Worm (Caenorhabditis elegans) whole organism, early embryonic: ENCODE data around the gene C17H12.12.

Experiments
- B0310.2 ChIP-seq: sonication (generic microtip); optimal IDR thresholded peaks from 2 replicates; lab custom pipeline; 2016; ENCODE audit warnings: mild to moderate bottlenecking, missing genetic modification characterization, missing compliant biosample characterization
- F13C5.2 ChIP-seq: sonication (generic microtip); optimal IDR thresholded peaks from 2 replicates; lab custom pipeline; 2017; ENCODE audit warnings: mild to moderate bottlenecking, missing genetic modification characterization, inconsistent platforms, missing compliant biosample characterization
- aly-1 ChIP-seq: sonication (generic microtip); optimal IDR thresholded peaks from 2 replicates; lab custom pipeline; 2016; ENCODE audit warnings: missing genetic modification characterization, missing compliant biosample characterization
- ama-1 ChIP-seq: fragments of 150-350 bp; optimal IDR thresholded peaks from 2 replicates; lab custom pipeline; 2014
- ceh-13 ChIP-seq: fragments of 200-800 bp; sonication (Bioruptor generic); optimal IDR thresholded peaks from 2 replicates; lab custom pipeline; 2018; ENCODE audit warnings: mild to moderate bottlenecking, missing genetic modification characterization, missing compliant biosample characterization
- ceh-36 ChIP-seq: sonication (generic microtip); optimal IDR thresholded peaks from 2 replicates; lab custom pipeline; 2016; ENCODE audit warnings: missing genetic modification characterization, inconsistent platforms, missing compliant biosample characterization
- ets-7 ChIP-seq: sonication (generic microtip); optimal IDR thresholded peaks from 2 replicates; lab custom pipeline; 2016; ENCODE audit warnings: missing genotype, missing genetic modification characterization, missing compliant biosample characterization
- flt-1 ChIP-seq: fragments of 200-800 bp; sonication (Bioruptor generic); IDR thresholded peaks from 2 replicates; pipeline ENCODE4 v1.3.6; 2022; ENCODE audit warnings: missing genetic modification characterization, missing compliant biosample characterization
- hmbx-1 ChIP-seq: sonication (generic microtip); optimal IDR thresholded peaks from 2 replicates; lab custom pipeline; 2016; ENCODE audit warnings: mild to moderate bottlenecking, missing genetic modification characterization, missing compliant biosample characterization
- hmg-4 ChIP-seq: fragments of 200-800 bp; sonication (Bioruptor generic); optimal IDR thresholded peaks from 2 replicates; lab custom pipeline; 2018; ENCODE audit warnings: mild to moderate bottlenecking, missing genetic modification characterization, missing compliant biosample characterization
- hnd-1 ChIP-seq: sonication (generic microtip); optimal IDR thresholded peaks from 2 replicates; lab custom pipeline; 2016; ENCODE audit warnings: missing genetic modification characterization, missing compliant biosample characterization
- pes-1 ChIP-seq: fragments of 200-800 bp; sonication (Bioruptor generic); IDR thresholded peaks from 2 replicates; pipeline ENCODE4 v1.3.6; 2022; ENCODE audit warnings: missing genetic modification reagents, missing genetic modification characterization, missing compliant biosample characterization
- scrt-1 ChIP-seq: fragments of 200-800 bp; sonication (Bioruptor generic); IDR thresholded peaks from 2 replicates; pipeline ENCODE4 v1.3.6; 2022; ENCODE audit warnings: missing genetic modification characterization, missing compliant biosample characterization
- sea-1 ChIP-seq: fragments of 200-800 bp; sonication (Bioruptor generic); conservative IDR thresholded peaks from 2 replicates; pipeline ENCODE4 v1.3.6; 2022; ENCODE audit warnings: missing genetic modification characterization, missing compliant biosample characterization
- tbx-11 ChIP-seq: fragments of 200-800 bp; sonication (Bioruptor generic); IDR thresholded peaks from 2 replicates; pipeline ENCODE4 v1.3.6; 2022; ENCODE audit warnings: missing genetic modification characterization, missing compliant biosample characterization
- tbx-37 ChIP-seq: fragments of 200-800 bp; sonication (Bioruptor generic); conservative IDR thresholded peaks from 2 replicates; pipeline ENCODE4 v1.3.6; 2022; ENCODE audit warnings: missing genetic modification reagents, missing genetic modification characterization, missing compliant biosample characterization
- tra-4 ChIP-seq: sonication (generic microtip); optimal IDR thresholded peaks from 2 replicates; lab custom pipeline; 2017; ENCODE audit warnings: missing genetic modification characterization, missing compliant biosample characterization

The C17H12.12 gene

ce11 chrIV:6803294-6803693 is 7.6 kb downstream of the C17H12.12 start:
- no peak for TF ChIP-seq pes-1 (GFP tag; lab: Robert Waterston, UW)
- TF ChIP-seq hmbx-1 = no peak
- no peak for TF ChIP-seq hmg-4
- no peak for TF ChIP-seq tra-4
- no peak for TF ChIP-seq flt-1 (GFP tag; lab: Robert Waterston, UW)
- no peak for TF ChIP-seq sea-1 (GFP tag; lab: Robert Waterston, UW)
- TF ChIP-seq ceh-36 = no peak
- no peak for TF ChIP-seq tbx-11 (GFP tag; lab: Robert Waterston, UW)
- no peak for TF ChIP-seq ceh-13 (GFP tag; lab: Kevin White, UChicago)
- TF ChIP-seq F13C5.2 (tag; lab: Kevin White, UChicago) = no peak
- TF ChIP-seq scrt-1 (GFP tag; lab: Robert Waterston, UW) = no peak
- TF ChIP-seq tbx-37 = no peak
- TF ChIP-seq aly-1 = no peak
- no peak for TF ChIP-seq hnd-1 (tag; lab: Kevin White, UChicago)

- no peak for TF ChIP-seq hmbx-1
- no peak for TF ChIP-seq tra-4
- TF ChIP-seq tbx-11 (GFP tag; lab: Robert Waterston, UW) = no peak
- TF ChIP-seq hnd-1 (tag; lab: Kevin White, UChicago) = no peak
Observed at ce11 chrIV:6803805-6804344, 8.2 kb downstream of the C17H12.12 start.

DNA sequence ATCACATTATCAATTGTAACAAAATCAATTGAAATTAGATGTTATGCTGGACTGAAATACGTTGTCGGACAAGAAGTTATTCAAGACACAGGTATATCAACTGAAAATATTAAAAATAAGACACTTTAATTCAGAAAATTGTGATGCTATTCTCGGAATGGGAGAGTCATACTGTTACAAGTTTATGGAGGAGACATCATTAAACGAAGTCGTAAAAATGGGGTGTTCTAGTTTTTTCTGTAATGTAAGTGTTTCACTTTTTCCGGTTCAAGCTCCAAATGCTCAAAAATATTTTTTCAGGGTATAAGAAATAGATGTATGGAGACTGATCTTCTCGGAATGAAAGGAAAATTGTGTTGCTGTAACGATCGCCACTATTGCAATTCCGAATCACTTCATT is 9.1 kb downstream of the C17H12.12 start, which contains the start of gene C17H12.37:
Gene C17H12.37, plus strand, starts transcription at position 301 of the 400 bp plus-strand sequence.
- no peak for TF ChIP-seq ama-1 (lab: Kevin White, UChicago)
- TF ChIP-seq B0310.2 (tag; lab: Kevin White, UChicago) = no peak
- TF ChIP-seq tra-4 = no peak
- no peak for TF ChIP-seq ets-7 (tag; lab: Kevin White, UChicago)
- TF ChIP-seq flt-1 (GFP tag; lab: Robert Waterston, UW) = no peak
- TF ChIP-seq tbx-11 (GFP tag; lab: Robert Waterston, UW) = no peak
- TF ChIP-seq hmbx-1 = no peak
- no peak for TF ChIP-seq ceh-13 (GFP tag; lab: Kevin White, UChicago)
- no peak for TF ChIP-seq ceh-36

DNA sequence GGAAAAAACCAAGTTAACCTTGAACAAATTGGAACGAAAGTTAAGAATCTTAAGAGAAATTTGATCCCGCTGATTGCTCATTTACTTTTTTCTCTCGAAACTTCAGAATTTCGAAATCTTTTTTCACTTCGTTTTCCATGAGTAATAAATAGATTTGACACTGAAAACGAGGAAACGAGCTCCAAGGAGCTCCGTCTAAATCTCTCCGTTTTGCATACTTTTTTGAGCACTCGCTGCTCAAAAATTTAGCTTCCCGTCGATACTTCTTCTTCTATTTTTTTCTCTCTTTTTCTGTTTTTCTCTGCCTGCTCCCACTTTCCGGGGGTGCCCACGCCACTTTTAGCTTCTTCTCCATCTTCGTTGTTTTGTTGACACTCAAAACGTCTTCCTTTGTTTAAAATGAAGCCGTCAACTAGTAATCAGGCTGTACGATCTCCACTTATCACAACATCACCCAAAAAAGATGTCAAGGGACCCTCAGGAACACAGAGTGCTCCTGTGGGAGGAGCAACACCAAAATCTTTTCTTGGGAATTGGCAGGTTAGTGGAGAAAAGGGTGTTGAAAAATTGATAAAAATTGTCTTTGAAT is 10.8 kb downstream of the C17H12.12 start, which contains the start of gene C17H12.10:
Gene C17H12.10, plus strand, starts transcription at position 325 of the 589 bp plus-strand sequence.
- TF ChIP-seq scrt-1 (GFP tag; lab: Robert Waterston, UW) = no peak
- TF ChIP-seq ama-1 (lab: Kevin White, UChicago) = no peak
- TF ChIP-seq B0310.2 (tag; lab: Kevin White, UChicago) = no peak
- TF ChIP-seq aly-1 = no peak
- TF ChIP-seq tra-4 = no peak
- no peak for TF ChIP-seq hnd-1 (tag; lab: Kevin White, UChicago)
- no peak for TF ChIP-seq pes-1 (GFP tag; lab: Robert Waterston, UW)
- TF ChIP-seq sea-1 (GFP tag; lab: Robert Waterston, UW) = no peak
- no peak for TF ChIP-seq F13C5.2 (tag; lab: Kevin White, UChicago)
- TF ChIP-seq flt-1 (GFP tag; lab: Robert Waterston, UW) = no peak
- TF ChIP-seq hmg-4 = no peak
- no peak for TF ChIP-seq ceh-36

- TF ChIP-seq F13C5.2 (tag; lab: Kevin White, UChicago) = peak; percentile 37
- no peak for TF ChIP-seq tra-4
Observed at ce11 chrIV:6809756-6810155, 14.0 kb downstream of the C17H12.12 start.

- TF ChIP-seq pes-1 (GFP tag; lab: Robert Waterston, UW) (no peak), scrt-1 (GFP tag; lab: Robert Waterston, UW) (no peak), tbx-11 (GFP tag; lab: Robert Waterston, UW) (no peak), hnd-1 (tag; lab: Kevin White, UChicago) (no peak), hmg-4 (no peak), ceh-36 (no peak)
Observed at ce11 chrIV:6811808-6812207, 16.1 kb downstream of the C17H12.12 start, which contains the start of gene ceh-48. Gene ceh-48, plus strand, starts transcription at chrIV:6812108.

- TF ChIP-seq sea-1 (GFP tag; lab: Robert Waterston, UW) = no peak
- no peak for TF ChIP-seq ama-1 (lab: Kevin White, UChicago)
- TF ChIP-seq F13C5.2 (tag; lab: Kevin White, UChicago) = no peak
- TF ChIP-seq scrt-1 (GFP tag; lab: Robert Waterston, UW) = no peak
- TF ChIP-seq tbx-11 (GFP tag; lab: Robert Waterston, UW) = no peak
- TF ChIP-seq hmg-4 = no peak
- no peak for TF ChIP-seq hmbx-1
- TF ChIP-seq aly-1 = no peak
- TF ChIP-seq B0310.2 (tag; lab: Kevin White, UChicago) = no peak
- TF ChIP-seq ets-7 (tag; lab: Kevin White, UChicago) = no peak
- TF ChIP-seq flt-1 (GFP tag; lab: Robert Waterston, UW) = no peak
- TF ChIP-seq ceh-36 = no peak
- TF ChIP-seq ceh-13 (GFP tag; lab: Kevin White, UChicago) = no peak
- no peak for TF ChIP-seq hnd-1 (tag; lab: Kevin White, UChicago)
- TF ChIP-seq pes-1 (GFP tag; lab: Robert Waterston, UW) = no peak
- no peak for TF ChIP-seq tbx-37
- TF ChIP-seq tra-4 = no peak
Observed at ce11 chrIV:6817554-6817953, 21.8 kb downstream of the C17H12.12 start, which contains the start of gene C17H12.5. Gene C17H12.5, minus strand, starts transcription at chrIV:6817654.

DNA sequence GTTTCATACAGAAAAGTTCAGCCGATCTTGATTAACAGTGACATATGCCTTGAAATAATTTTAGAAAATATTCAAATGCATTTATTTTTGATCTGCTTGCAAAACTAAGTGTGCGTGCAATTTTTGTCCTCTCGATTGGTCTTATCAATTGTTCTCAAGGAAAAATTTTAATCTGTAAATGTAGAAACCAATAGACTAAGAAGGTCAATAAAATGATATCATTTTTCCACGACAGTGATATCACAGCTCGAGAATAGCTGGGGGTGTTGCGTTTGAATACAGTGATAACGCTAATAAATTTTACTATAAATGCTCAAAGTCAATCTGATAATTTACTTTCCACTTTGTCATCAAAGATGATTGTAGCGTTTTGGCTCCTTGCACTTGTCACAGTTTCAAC is 22.6 kb downstream of the C17H12.12 start, which contains the start of gene C17H12.8:
Gene C17H12.8, plus strand, starts transcription at position 335 of the 400 bp plus-strand sequence.
- TF ChIP-seq B0310.2 (tag; lab: Kevin White, UChicago) (no peak), hmg-4 (no peak), aly-1 (no peak), ceh-13 (GFP tag; lab: Kevin White, UChicago) (no peak), sea-1 (GFP tag; lab: Robert Waterston, UW) (no peak), hmbx-1 (no peak), tbx-37 (no peak), flt-1 (GFP tag; lab: Robert Waterston, UW) (no peak), hnd-1 (tag; lab: Kevin White, UChicago) (no peak), ceh-36 (no peak), tbx-11 (GFP tag; lab: Robert Waterston, UW) (no peak), tra-4 (no peak)
